Fruit fly (Drosophila melanogaster) whole organism, wandering third instar larva: Measurements from ENCODE around the gene stet.

Experiments used
- Abd-B ChIP-seq: fragments of >200 bp; optimal IDR thresholded peaks from 2 replicates; lab custom pipeline; 2017; ENCODE audit warnings: missing biosample characterization, missing genetic modification characterization
- CG32264 ChIP-seq: fragments of 200-800 bp; sonication (Bioruptor generic); optimal IDR thresholded peaks from 2 replicates; lab custom pipeline; 2016; ENCODE audit warnings: missing biosample characterization, missing genetic modification characterization
- CG9705 ChIP-seq: fragments of 200-800 bp; sonication (Bioruptor generic); optimal IDR thresholded peaks from 2 replicates; lab custom pipeline; 2018; ENCODE audit warnings: missing biosample characterization, mild to moderate bottlenecking, missing genetic modification characterization
- CrebA ChIP-seq: fragments of 200-800 bp; sonication (Bioruptor generic); optimal IDR thresholded peaks from 2 replicates; lab custom pipeline; 2016; ENCODE audit warnings: missing biosample characterization, mild to moderate bottlenecking, missing genetic modification characterization, borderline replicate concordance
- Dfd ChIP-seq: fragments of >200 bp; optimal IDR thresholded peaks from 2 replicates; lab custom pipeline; 2017; ENCODE audit warnings: missing biosample characterization, missing genetic modification characterization
- Dif ChIP-seq: fragments of 200-275, 200-300 bp; sonication (Bioruptor generic); optimal IDR thresholded peaks from 2 replicates; lab custom pipeline; 2018; ENCODE audit warnings: missing biosample characterization, missing genetic modification characterization; ENCODE audit not compliant: partially characterized antibody
- GATAd ChIP-seq: sonication (Bioruptor generic); optimal IDR thresholded peaks from 2 replicates; lab custom pipeline; 2016; ENCODE audit warnings: missing biosample characterization, missing genetic modification characterization
- HLH106 ChIP-seq: fragments of 200-800 bp; optimal IDR thresholded peaks from 3 replicates; lab custom pipeline; 2019; ENCODE audit warnings: missing biosample characterization, mild to moderate bottlenecking, missing genetic modification characterization, moderate library complexity
- Hnf4 ChIP-seq: fragments of 200-800 bp; sonication (Bioruptor generic); optimal IDR thresholded peaks from 2 replicates; lab custom pipeline; 2016; ENCODE audit warnings: missing biosample characterization, mild to moderate bottlenecking, missing genetic modification characterization
- Hr78 ChIP-seq: fragments of >200 bp; optimal IDR thresholded peaks from 2 replicates; lab custom pipeline; 2017; ENCODE audit warnings: missing biosample characterization, missing genetic modification characterization
- Hr83 ChIP-seq: fragments of 200-300 bp; sonication (Bioruptor generic); optimal IDR thresholded peaks from 2 replicates; lab custom pipeline; 2016; ENCODE audit warnings: missing biosample characterization, mild to moderate bottlenecking, missing genetic modification characterization, moderate library complexity; ENCODE audit not compliant: poor library complexity, severe bottlenecking
- Jra ChIP-seq: sonication (Bioruptor generic); optimal IDR thresholded peaks from 2 replicates; lab custom pipeline; 2016; ENCODE audit warnings: missing biosample characterization, missing genetic modification characterization
- Mio ChIP-seq: sonication (Bioruptor generic); optimal IDR thresholded peaks from 2 replicates; lab custom pipeline; 2016; ENCODE audit warnings: missing biosample characterization, missing genetic modification characterization
- Myc ChIP-seq: fragments of >200 bp; optimal IDR thresholded peaks from 2 replicates; lab custom pipeline; 2017
- N ChIP-seq: fragments of >200 bp; optimal IDR thresholded peaks from 2 replicates; lab custom pipeline; 2018; ENCODE audit warnings: missing biosample characterization, missing external identifiers, missing genetic modification characterization
- OdsH ChIP-seq: fragments of 200-800 bp; sonication (Bioruptor generic); optimal IDR thresholded peaks from 2 replicates; lab custom pipeline; 2016; ENCODE audit warnings: missing biosample characterization, mild to moderate bottlenecking, missing genetic modification characterization
- Rel ChIP-seq, 2 experiments: fragments of 200-800 bp; sonication (Bioruptor generic) in 1 of 2; optimal IDR thresholded peaks; 2 replicates in 1 of 2; 3 replicates in 1 of 2; lab custom pipeline; 2016 to 2019; ENCODE audit warnings: mild to moderate bottlenecking in 2 of 2, missing biosample characterization in 2 of 2, missing genetic modification characterization in 2 of 2, moderate library complexity in 1 of 2
- Sp1 ChIP-seq: fragments of 200-800 bp; sonication (Bioruptor generic); optimal IDR thresholded peaks from 3 replicates; lab custom pipeline; 2019; ENCODE audit warnings: missing biosample characterization, mild to moderate bottlenecking, missing genetic modification characterization, moderate library complexity
- Vsx2 ChIP-seq: fragments of 200-300, 225-300 bp; sonication (Bioruptor generic); optimal IDR thresholded peaks from 2 replicates; lab custom pipeline; 2018; ENCODE audit warnings: missing biosample characterization, missing genetic modification characterization; ENCODE audit not compliant: partially characterized antibody
- br ChIP-seq: fragments of 200-800 bp; sonication (Bioruptor generic); optimal IDR thresholded peaks from 2 replicates; lab custom pipeline; 2016; ENCODE audit warnings: missing biosample characterization, missing genetic modification characterization
- brk ChIP-seq: fragments of 200-800 bp; sonication (Bioruptor generic); optimal IDR thresholded peaks from 2 replicates; lab custom pipeline; 2016; ENCODE audit warnings: missing biosample characterization, mild to moderate bottlenecking, missing genetic modification characterization
- dl ChIP-seq, 2 experiments: fragments of 175-275, 200-275 bp in 1 of 2; fragments of 200-275 bp in 1 of 2; sonication (Bioruptor generic); optimal IDR thresholded peaks; lab custom pipeline; 2018; ENCODE audit warnings: mild to moderate bottlenecking in 2 of 2, missing biosample characterization in 2 of 2, missing genetic modification characterization in 2 of 2, moderate library complexity in 2 of 2; ENCODE audit not compliant: partially characterized antibody in 2 of 2, insufficient read depth in 1 of 2
- dmrt93B ChIP-seq: fragments of 200-800 bp; sonication (Bioruptor generic); optimal IDR thresholded peaks from 2 replicates; lab custom pipeline; 2018; ENCODE audit warnings: missing biosample characterization, mild to moderate bottlenecking, missing genetic modification characterization
- dsf ChIP-seq: sonication (Bioruptor generic); optimal IDR thresholded peaks from 2 replicates; lab custom pipeline; 2016; ENCODE audit warnings: missing biosample characterization, missing genetic modification characterization, borderline replicate concordance
- ey ChIP-seq: fragments of 200-800 bp; sonication (Bioruptor generic); optimal IDR thresholded peaks from 2 replicates; lab custom pipeline; 2016; ENCODE audit warnings: missing biosample characterization, missing genetic modification characterization
- foxo ChIP-seq, 2 experiments: fragments of 200-800 bp; sonication (Bioruptor generic); optimal IDR thresholded peaks; 2 replicates in 1 of 2; 3 replicates in 1 of 2; lab custom pipeline; 2016 to 2017; ENCODE audit warnings: missing biosample characterization in 2 of 2, missing genetic modification characterization in 2 of 2
- fru ChIP-seq: fragments of 200-800 bp; sonication (Bioruptor generic); optimal IDR thresholded peaks from 3 replicates; lab custom pipeline; 2016; ENCODE audit warnings: missing biosample characterization, mild to moderate bottlenecking, missing genetic modification characterization
- h ChIP-seq: fragments of 200-800 bp; sonication (Bioruptor generic); optimal IDR thresholded peaks from 3 replicates; lab custom pipeline; 2016; ENCODE audit warnings: missing biosample characterization, mild to moderate bottlenecking, missing genetic modification characterization
- jim ChIP-seq: fragments of 175-275, 200-325 bp; sonication (Bioruptor generic); optimal IDR thresholded peaks from 2 replicates; lab custom pipeline; 2016; ENCODE audit warnings: missing biosample characterization, mild to moderate bottlenecking, missing genetic modification characterization
- lola ChIP-seq: fragments of >200 bp; optimal IDR thresholded peaks from 2 replicates; lab custom pipeline; 2017; ENCODE audit warnings: missing biosample characterization, missing genetic modification characterization
- pan ChIP-seq: fragments of >200 bp; optimal IDR thresholded peaks from 2 replicates; lab custom pipeline; 2017
- psq ChIP-seq: fragments of 200-800 bp; sonication (Bioruptor generic); optimal IDR thresholded peaks from 3 replicates; lab custom pipeline; 2017; ENCODE audit warnings: missing biosample characterization, mild to moderate bottlenecking, missing genetic modification characterization, moderate library complexity
- rgr ChIP-seq: fragments of 200-800 bp; sonication (Bioruptor generic); optimal IDR thresholded peaks from 3 replicates; lab custom pipeline; 2016; ENCODE audit warnings: missing biosample characterization, mild to moderate bottlenecking, missing genetic modification characterization
- sage ChIP-seq: fragments of 200-800 bp; sonication (Bioruptor generic); optimal IDR thresholded peaks from 2 replicates; lab custom pipeline; 2016; ENCODE audit warnings: missing biosample characterization, mild to moderate bottlenecking, missing genetic modification characterization
- sv ChIP-seq: fragments of 200-800 bp; sonication (Bioruptor generic); optimal IDR thresholded peaks from 3 replicates; lab custom pipeline; 2016; ENCODE audit warnings: missing biosample characterization, missing genetic modification characterization
- tai ChIP-seq: sonication (Bioruptor generic); optimal IDR thresholded peaks from 2 replicates; lab custom pipeline; 2016; ENCODE audit warnings: missing biosample characterization, missing genetic modification characterization
- usp ChIP-seq: fragments of >200 bp; optimal IDR thresholded peaks from 2 replicates; lab custom pipeline; 2017; ENCODE audit warnings: missing biosample characterization, missing genetic modification characterization
- woc ChIP-seq: sonication (Bioruptor generic); optimal IDR thresholded peaks from 2 replicates; lab custom pipeline; 2016; ENCODE audit warnings: missing biosample characterization, mild to moderate bottlenecking, missing genetic modification characterization

Gene stet

dm6 chr3L:1517274-1518047, 28.1 kb upstream of the stet start:
- peak; percentile 48 for TF ChIP-seq Sp1
- TF ChIP-seq Dfd (GFP tag; lab: Kevin White, UChicago) = no peak
- peak; percentile 36 for TF ChIP-seq HLH106
- TF ChIP-seq dmrt93B (GFP tag; lab: Kevin White, UChicago) = peak; percentile 30
- peak; percentile 62 for TF ChIP-seq psq (GFP tag; lab: Kevin White, UChicago)
- peak in 1 of 2 experiments; percentile 83 for TF ChIP-seq foxo (GFP tag; optimal IDR thresholded peaks at IDR 0.05; lab: Kevin White, UChicago)
- TF ChIP-seq tai (GFP tag; lab: Kevin White, UChicago) = no peak
- no peak for TF ChIP-seq Hnf4 (GFP tag; lab: Kevin White, UChicago)
- no peak for TF ChIP-seq Vsx2
- TF ChIP-seq sage (GFP tag; lab: Kevin White, UChicago) = no peak
- TF ChIP-seq Hr78 (GFP tag; lab: Kevin White, UChicago) = no peak
- no peak for TF ChIP-seq N (GFP tag; lab: Kevin White, UChicago)
- TF ChIP-seq ey (GFP tag; lab: Kevin White, UChicago) = peak; percentile 76
- no peak for TF ChIP-seq pan (lab: Kevin White, UChicago)
- TF ChIP-seq dl (GFP tag; optimal IDR thresholded peaks at IDR 0.05; lab: Kevin White, UChicago; ENCODE audit: insufficient read depth in 1 of 2, partially characterized antibody in 2 of 2) = no peak
- TF ChIP-seq lola (GFP tag; lab: Kevin White, UChicago) = no peak
- peak; percentile 73 for TF ChIP-seq sv (GFP tag; lab: Kevin White, UChicago)
- TF ChIP-seq OdsH (GFP tag; lab: Kevin White, UChicago) = peak; percentile 81
- no peak for TF ChIP-seq jim (GFP tag; lab: Kevin White, UChicago)
- TF ChIP-seq woc (GFP tag; lab: Kevin White, UChicago) = peak; percentile 45
- peak; percentile 87 for TF ChIP-seq rgr
- peak; percentile 44 for TF ChIP-seq CG32264 (GFP tag; lab: Kevin White, UChicago)
- TF ChIP-seq usp (GFP tag; lab: Kevin White, UChicago) = no peak
- peak; percentile 76 for TF ChIP-seq fru
- peak; percentile 21 for TF ChIP-seq Myc
- TF ChIP-seq Rel (GFP tag; optimal IDR thresholded peaks at IDR 0.05; lab: Kevin White, UChicago) = no peak
- TF ChIP-seq Rel (tag; optimal IDR thresholded peaks at IDR 0.05; lab: Kevin White, UChicago) = peak; percentile 9
- TF ChIP-seq h (GFP tag; lab: Kevin White, UChicago) = peak; percentile 81
- TF ChIP-seq Hr83 (GFP tag; lab: Kevin White, UChicago) = peak; percentile 71
- peak; percentile 12 for TF ChIP-seq Dif (GFP tag; lab: Kevin White, UChicago)
- TF ChIP-seq Mio (GFP tag; lab: Kevin White, UChicago) = peak; percentile 40
- peak; percentile 51 for TF ChIP-seq GATAd
- peak; percentile 4 for TF ChIP-seq CG9705 (GFP tag; lab: Kevin White, UChicago)
- TF ChIP-seq Abd-B = no peak
- TF ChIP-seq brk (GFP tag; lab: Kevin White, UChicago) = no peak
- TF ChIP-seq br (GFP tag; lab: Kevin White, UChicago) = peak; percentile 80
- TF ChIP-seq dsf (GFP tag; lab: Kevin White, UChicago) = no peak
- TF ChIP-seq Jra (GFP tag; lab: Kevin White, UChicago) = peak; percentile 81
- TF ChIP-seq CrebA = no peak

dm6 chr3L:1516631-1517273, 27.4 kb upstream of the stet start, which contains the start of gene cue:
Gene cue (minus strand): TSS chr3L:1517271.
- TF ChIP-seq h (GFP tag; lab: Kevin White, UChicago) (peak; percentile 29), fru (no peak), HLH106 (no peak)
- TF ChIP-seq, all 38 proteins: peak for 1
